Worm (Caenorhabditis elegans): ENCODE measurements around the gene clec-208.

DNA sequence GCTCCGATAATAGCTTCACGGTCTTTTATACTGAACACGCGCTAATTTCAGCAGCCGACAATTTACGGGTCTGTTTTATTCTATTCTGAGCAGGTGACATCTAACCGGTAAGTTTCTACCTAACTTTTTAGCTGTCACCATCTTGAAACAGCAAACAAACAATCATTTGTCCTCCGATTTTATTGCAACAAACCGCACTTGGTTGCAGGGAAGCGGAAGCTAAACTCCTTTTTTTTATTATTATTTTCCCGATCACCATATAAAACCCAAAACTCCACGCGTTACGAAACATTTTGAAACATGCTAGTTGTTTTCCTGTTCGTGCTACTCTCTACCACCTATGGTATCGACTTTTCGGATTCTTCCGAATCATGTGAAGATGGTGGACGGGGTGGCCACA, at the start of gene clec-208:
- no peak for TF ChIP-seq ccch-3 (GFP tag; optimal IDR thresholded peaks at IDR 0.05)
- TF ChIP-seq snpc-4 (GFP tag; optimal IDR thresholded peaks at IDR 0.05) = no peak
- no peak for TF ChIP-seq snpc-4 (tag; optimal IDR thresholded peaks at IDR 0.05)
- TF ChIP-seq T07F8.4 (tag; optimal IDR thresholded peaks at IDR 0.05) = no peak
- TF ChIP-seq F37B4.10 (GFP tag; IDR thresholded peaks at IDR 0.05) = no peak
- TF ChIP-seq ztf-28 (GFP tag; IDR thresholded peaks at IDR 0.05) = no peak
- no peak for TF ChIP-seq Y95B8A.8 (GFP tag; IDR thresholded peaks at IDR 0.05)
- TF ChIP-seq F55B11.4 (tag; optimal IDR thresholded peaks at IDR 0.05; ENCODE audit: borderline replicate concordance, insufficient read depth) = no peak
- TF ChIP-seq somi-1 (GFP tag; optimal IDR thresholded peaks at IDR 0.05) = no peak
- TF ChIP-seq sea-2 (GFP tag; IDR thresholded peaks at IDR 0.05) = no peak
- no peak for TF ChIP-seq ama-1 (optimal IDR thresholded peaks at IDR 0.05)
- no peak for TF ChIP-seq ama-1 (GFP tag; optimal IDR thresholded peaks at IDR 0.05)
- TF ChIP-seq lin-35 (GFP tag; optimal IDR thresholded peaks at IDR 0.05) = no peak
- no peak for TF ChIP-seq T26A5.8 (tag; optimal IDR thresholded peaks at IDR 0.05)
- no peak for TF ChIP-seq lsy-27 (tag; optimal IDR thresholded peaks at IDR 0.05; ENCODE audit: borderline replicate concordance, insufficient read depth)
- no peak for TF ChIP-seq unc-62 (GFP tag; optimal IDR thresholded peaks at IDR 0.05)

Data from whole organism, young adult.